Fruit fly (Drosophila melanogaster) whole organism, wandering third instar larva: ENCODE measurements around the gene MAGE.

ENCODE experiments used
- GATAd ChIP-seq: sonication (Bioruptor generic); optimal IDR thresholded peaks from 2 replicates; lab custom pipeline; 2016; ENCODE audit warnings: missing biosample characterization, missing genetic modification characterization
- HLH106 ChIP-seq: fragments of 200-800 bp; optimal IDR thresholded peaks from 3 replicates; lab custom pipeline; 2019; ENCODE audit warnings: missing biosample characterization, mild to moderate bottlenecking, missing genetic modification characterization, moderate library complexity
- Jra ChIP-seq: sonication (Bioruptor generic); optimal IDR thresholded peaks from 2 replicates; lab custom pipeline; 2016; ENCODE audit warnings: missing biosample characterization, missing genetic modification characterization
- OdsH ChIP-seq: fragments of 200-800 bp; sonication (Bioruptor generic); optimal IDR thresholded peaks from 2 replicates; lab custom pipeline; 2016; ENCODE audit warnings: missing biosample characterization, mild to moderate bottlenecking, missing genetic modification characterization
- Sp1 ChIP-seq: fragments of 200-800 bp; sonication (Bioruptor generic); optimal IDR thresholded peaks from 3 replicates; lab custom pipeline; 2019; ENCODE audit warnings: missing biosample characterization, mild to moderate bottlenecking, missing genetic modification characterization, moderate library complexity
- dl ChIP-seq, 2 experiments: fragments of 175-275, 200-275 bp in 1 of 2; fragments of 200-275 bp in 1 of 2; sonication (Bioruptor generic); optimal IDR thresholded peaks; lab custom pipeline; 2018; ENCODE audit warnings: mild to moderate bottlenecking in 2 of 2, missing biosample characterization in 2 of 2, missing genetic modification characterization in 2 of 2, moderate library complexity in 2 of 2; ENCODE audit not compliant: partially characterized antibody in 2 of 2, insufficient read depth in 1 of 2
- h ChIP-seq: fragments of 200-800 bp; sonication (Bioruptor generic); optimal IDR thresholded peaks from 3 replicates; lab custom pipeline; 2016; ENCODE audit warnings: missing biosample characterization, mild to moderate bottlenecking, missing genetic modification characterization
- jim ChIP-seq: fragments of 175-275, 200-325 bp; sonication (Bioruptor generic); optimal IDR thresholded peaks from 2 replicates; lab custom pipeline; 2016; ENCODE audit warnings: missing biosample characterization, mild to moderate bottlenecking, missing genetic modification characterization
- sage ChIP-seq: fragments of 200-800 bp; sonication (Bioruptor generic); optimal IDR thresholded peaks from 2 replicates; lab custom pipeline; 2016; ENCODE audit warnings: missing biosample characterization, mild to moderate bottlenecking, missing genetic modification characterization
- tai ChIP-seq: sonication (Bioruptor generic); optimal IDR thresholded peaks from 2 replicates; lab custom pipeline; 2016; ENCODE audit warnings: missing biosample characterization, missing genetic modification characterization
- woc ChIP-seq: sonication (Bioruptor generic); optimal IDR thresholded peaks from 2 replicates; lab custom pipeline; 2016; ENCODE audit warnings: missing biosample characterization, mild to moderate bottlenecking, missing genetic modification characterization

dm6 chr3R:7123073-7123572, 31.9 kb downstream of the MAGE start:
- TF ChIP-seq Sp1 (GFP tag; lab: Kevin White, UChicago) (no peak), HLH106 (tag; lab: Kevin White, UChicago) (no peak), tai (GFP tag; lab: Kevin White, UChicago) (no peak), woc (GFP tag; lab: Kevin White, UChicago) (no peak), jim (no peak), h (GFP tag; lab: Kevin White, UChicago) (no peak), dl (GFP tag; optimal IDR thresholded peaks at IDR 0.05; lab: Kevin White, UChicago; ENCODE audit: insufficient read depth in 1 of 2, partially characterized antibody in 2 of 2) (no peak), Jra (GFP tag; lab: Kevin White, UChicago) (no peak), OdsH (GFP tag; lab: Kevin White, UChicago) (no peak), sage (GFP tag; lab: Kevin White, UChicago) (no peak), GATAd (GFP tag; lab: Kevin White, UChicago) (no peak)
